Fruit fly (Drosophila melanogaster) whole organism, embryonic: Measurements from ENCODE around the gene Drsl4.

Experiments
- CG6654 ChIP-seq: fragments of 200-800 bp; sonication (Bioruptor generic); optimal IDR thresholded peaks from 2 replicates; lab custom pipeline; 2017; ENCODE audit warnings: missing biosample characterization, mild to moderate bottlenecking, missing genetic modification characterization
- CG6813 ChIP-seq: fragments of 200-800 bp; sonication (Bioruptor generic); optimal IDR thresholded peaks from 2 replicates; lab custom pipeline; 2017; ENCODE audit warnings: missing biosample characterization, missing genetic modification characterization, mild to moderate bottlenecking, moderate library complexity, missing genetic modification reagents
- Dp ChIP-seq: fragments of 200-800 bp; sonication (Bioruptor generic); optimal IDR thresholded peaks from 2 replicates; lab custom pipeline; 2018; ENCODE audit warnings: missing biosample characterization, mild to moderate bottlenecking, missing genetic modification characterization, moderate library complexity
- Neu2 ChIP-seq: fragments of 200-800 bp; sonication (Bioruptor generic); optimal IDR thresholded peaks from 3 replicates; lab custom pipeline; 2016; ENCODE audit warnings: missing biosample characterization, missing genetic modification characterization, borderline replicate concordance
- cato ChIP-seq: fragments of 200-800 bp; sonication (Bioruptor generic); optimal IDR thresholded peaks from 2 replicates; lab custom pipeline; 2016; ENCODE audit warnings: missing biosample characterization, missing genetic modification characterization, borderline replicate concordance
- chn ChIP-seq: fragments of 200-800 bp; sonication (Bioruptor generic); optimal IDR thresholded peaks from 2 replicates; lab custom pipeline; 2016; ENCODE audit warnings: missing biosample characterization, missing genetic modification characterization
- ems ChIP-seq: fragments of 200-800 bp; sonication (Bioruptor generic); optimal IDR thresholded peaks from 3 replicates; lab custom pipeline; 2016; ENCODE audit warnings: missing biosample characterization, missing genetic modification characterization
- onecut ChIP-seq: fragments of 200-800 bp; sonication (Bioruptor generic); IDR thresholded peaks from 2 replicates; pipeline ENCODE4 v1.3.6; 2022; ENCODE audit warnings: missing biosample characterization, missing genetic modification characterization

- TF ChIP-seq CG6813 (peak; percentile 67), Dp (GFP tag; lab: Kevin White, UChicago) (no peak), CG6654 (no peak), ems (peak; percentile 12), cato (GFP tag; lab: Kevin White, UChicago) (peak; percentile 31), Neu2 (GFP tag; lab: Kevin White, UChicago) (no peak), onecut (GFP tag; lab: Robert Waterston, UW) (no peak), chn (GFP tag; lab: Kevin White, UChicago) (no peak)
Measured at dm6 chr3L:3305430-3305829, 10.0 kb upstream of the Drsl4 start.
